Worm (Caenorhabditis elegans) whole organism, dauer: Measurements from ENCODE around the gene npp-20.

Source experiments
- unc-62 ChIP-seq: sonication (generic microtip); optimal IDR thresholded peaks from 2 replicates; lab custom pipeline; 2017; ENCODE audit warnings: missing biosample characterization, missing genetic modification reagents, missing genetic modification characterization

The npp-20 gene

ce11 chrIV:1469093-1469492 lies 26.7 kb downstream of the npp-20 start:
- TF ChIP-seq unc-62 (GFP tag; lab: Kevin White, UChicago) = no peak

ce11 chrIV:1465462-1465861 lies 30.4 kb downstream of the npp-20 start:
- TF ChIP-seq unc-62 (GFP tag; lab: Kevin White, UChicago) = no peak

- TF ChIP-seq unc-62 (GFP tag; lab: Kevin White, UChicago) = no peak
Measured at ce11 chrIV:1461463-1461862, 34.4 kb downstream of the npp-20 start.

- TF ChIP-seq unc-62 (GFP tag; lab: Kevin White, UChicago) = no peak
Measured at ce11 chrIV:1460686-1461085, 35.1 kb downstream of the npp-20 start, which contains the start of gene col-106. Gene col-106, minus strand, starts transcription at chrIV:1460786.

ce11 chrIV:1459826-1460489 lies 35.9 kb downstream of the npp-20 start:
- TF ChIP-seq unc-62 (GFP tag; lab: Kevin White, UChicago) = no peak

ce11 chrIV:1459419-1459818 lies 36.4 kb downstream of the npp-20 start:
- no peak for TF ChIP-seq unc-62 (GFP tag; lab: Kevin White, UChicago)

ce11 chrIV:1458192-1458591 lies 37.6 kb downstream of the npp-20 start:
- TF ChIP-seq unc-62 (GFP tag; lab: Kevin White, UChicago) = no peak

- no peak for TF ChIP-seq unc-62 (GFP tag; lab: Kevin White, UChicago)
Measured at ce11 chrIV:1456775-1457174, 39.0 kb downstream of the npp-20 start, which contains the start of gene nadk-1. Gene nadk-1, plus strand, starts transcription at chrIV:1457075.

- no peak for TF ChIP-seq unc-62 (GFP tag; lab: Kevin White, UChicago)
Measured at ce11 chrIV:1455006-1455405, 40.8 kb downstream of the npp-20 start.

- TF ChIP-seq unc-62 (GFP tag; lab: Kevin White, UChicago) = no peak
Measured at ce11 chrIV:1454194-1454593, 41.6 kb downstream of the npp-20 start.

- no peak for TF ChIP-seq unc-62 (GFP tag; lab: Kevin White, UChicago)
Measured at ce11 chrIV:1453451-1453850, 42.4 kb downstream of the npp-20 start.

ce11 chrIV:1452480-1452879 lies 43.3 kb downstream of the npp-20 start:
- no peak for TF ChIP-seq unc-62 (GFP tag; lab: Kevin White, UChicago)

ce11 chrIV:1445920-1446319 lies 49.9 kb downstream of the npp-20 start, which contains the start of gene clp-7:
Gene clp-7, minus strand, starts transcription at chrIV:1445966.
- no peak for TF ChIP-seq unc-62 (GFP tag; lab: Kevin White, UChicago)

- TF ChIP-seq unc-62 (GFP tag; lab: Kevin White, UChicago) = no peak
Measured at ce11 chrIV:1443997-1444678, 51.7 kb downstream of the npp-20 start.

ce11 chrIV:1443514-1443913 lies 52.3 kb downstream of the npp-20 start:
- TF ChIP-seq unc-62 (GFP tag; lab: Kevin White, UChicago) = no peak
